Fruit fly (Drosophila melanogaster): Measurements from ENCODE around the gene CG3225.

CG3225 gene

dm6 chr2L:4810044-4810609 is 7.9 kb downstream of the CG3225 start (continued):
- no peak for TF ChIP-seq NFAT (GFP tag; IDR thresholded peaks at IDR 0.05)
- TF ChIP-seq odd (GFP tag; optimal IDR thresholded peaks at IDR 0.05): no peak
- no peak for TF ChIP-seq slou (GFP tag; optimal IDR thresholded peaks at IDR 0.05)
- peak; percentile 54 for TF ChIP-seq Deaf1 (tag; optimal IDR thresholded peaks at IDR 0.05)

- TF ChIP-seq Rfx (GFP tag; IDR thresholded peaks at IDR 0.05) (0 out of 2 replicates have a peak, but pooled peaks have one; percentile 34), Aef1 (GFP tag; IDR thresholded peaks at IDR 0.05) (no peak), sens (GFP tag) (peak; percentile 35), chinmo (GFP tag; IDR thresholded peaks at IDR 0.05; ENCODE audit: partially characterized antibody) (peak; percentile 77; the same call in 1 of the 4 replicates), CG31224 (GFP tag; IDR thresholded peaks at IDR 0.05) (peak; percentile 78), CG10274 (GFP tag; optimal IDR thresholded peaks at IDR 0.05) (no peak), CG6683 (GFP tag; optimal IDR thresholded peaks at IDR 0.05) (no peak), CG8290 (GFP tag; optimal IDR thresholded peaks at IDR 0.05) (no peak), CG8290 (tag; optimal IDR thresholded peaks at IDR 0.05) (peak in 1 of 2 experiments; percentile 28), da (GFP tag; optimal IDR thresholded peaks at IDR 0.05) (no peak), D19B (GFP tag; optimal IDR thresholded peaks at IDR 0.05) (peak; percentile 68), Antp (GFP tag; optimal IDR thresholded peaks at IDR 0.05) (no peak), ftz-f1 (GFP tag; optimal IDR thresholded peaks at IDR 0.05) (peak; percentile 27), nom (GFP tag; optimal IDR thresholded peaks at IDR 0.05) (peak; percentile 53), row (GFP tag; IDR thresholded peaks at IDR 0.05) (0 out of 3 replicates have a peak, but pooled peaks have one; percentile 21), Atf6 (GFP tag; IDR thresholded peaks at IDR 0.05) (0 out of 2 replicates have a peak, but pooled peaks have one; percentile 25), so (GFP tag; IDR thresholded peaks at IDR 0.05) (0 out of 3 replicates have a peak, but pooled peaks have one; percentile 49)
Measured at dm6 chr2L:4807953-4808604, 10.0 kb downstream of the CG3225 start.

- TF ChIP-seq bsh (GFP tag; optimal IDR thresholded peaks at IDR 0.05) (peak in 1 of 2 experiments; percentile 19), CG43689 (GFP tag; IDR thresholded peaks at IDR 0.05) (0 out of 2 replicates have a peak, but pooled peaks have one; percentile 5), CG4424 (GFP tag; optimal IDR thresholded peaks at IDR 0.05) (no peak), trh (GFP tag; optimal IDR thresholded peaks at IDR 0.05) (no peak), CG9797 (GFP tag; optimal IDR thresholded peaks at IDR 0.05) (no peak), danr (GFP tag; IDR thresholded peaks at IDR 0.05) (no peak), CG8478 (optimal IDR thresholded peaks at IDR 0.05) (no peak), Nf-YC (tag; optimal IDR thresholded peaks at IDR 0.05) (peak; percentile 4), Jarid2 (GFP tag; optimal IDR thresholded peaks at IDR 0.05) (no peak), CG11247 (GFP tag; IDR thresholded peaks at IDR 0.05) (0 out of 2 replicates have a peak, but pooled peaks have one; percentile 31), al (GFP tag; IDR thresholded peaks at IDR 0.05) (no peak), CG14050 (GFP tag; IDR thresholded peaks at IDR 0.05) (peak; percentile 51; the same call in 2 of the 3 replicates), CG11504 (tag; optimal IDR thresholded peaks at IDR 0.05) (peak; percentile 73), CG34224 (GFP tag; IDR thresholded peaks at IDR 0.05; ENCODE audit: partially characterized antibody) (no peak), h (optimal IDR thresholded peaks at IDR 0.05) (no peak), Ada2b (GFP tag; IDR thresholded peaks at IDR 0.05) (peak; percentile 60; the same call in 1 of the 2 replicates), CG6254 (GFP tag; optimal IDR thresholded peaks at IDR 0.05) (no peak), ttk (GFP tag; IDR thresholded peaks at IDR 0.05) (peak; percentile 34; the same call in 1 of the 2 replicates), sna (GFP tag; IDR thresholded peaks at IDR 0.05; ENCODE audit: partially characterized antibody) (no peak), HLH3B (GFP tag; IDR thresholded peaks at IDR 0.05) (0 out of 2 replicates have a peak, but pooled peaks have one; percentile 62), Rfx (GFP tag; IDR thresholded peaks at IDR 0.05) (no peak), Six4 (GFP tag; optimal IDR thresholded peaks at IDR 0.05) (no peak), so (GFP tag; IDR thresholded peaks at IDR 0.05) (peak; percentile 66; the same call in 2 of the 3 replicates), tap (tag; optimal IDR thresholded peaks at IDR 0.05) (peak; percentile 15), Mrtf (GFP tag; IDR thresholded peaks at IDR 0.05) (0 out of 3 replicates have a peak, but pooled peaks have one; percentile 10), CG11560 (tag; IDR thresholded peaks at IDR 0.05) (no peak), CG31365 (tag; optimal IDR thresholded peaks at IDR 0.05) (no peak), CG10267 (tag; optimal IDR thresholded peaks at IDR 0.05) (no peak), CG17328 (GFP tag; IDR thresholded peaks at IDR 0.05) (0 out of 2 replicates have a peak, but pooled peaks have one; percentile 21)
Measured at dm6 chr2L:4806109-4806508, 11.9 kb downstream of the CG3225 start.

Data from whole organism, embryonic.